Worm (Caenorhabditis elegans) whole organism, L4 larva: ENCODE results near the gene F09E5.7.
A peak's percentile ranks its signal among the peaks of the same experiment; 100 is the strongest.

Experiments
- F10B5.3 ChIP-seq: sonication (generic microtip); optimal IDR thresholded peaks from 2 replicates; lab custom pipeline; 2016; ENCODE audit warnings: mild to moderate bottlenecking, missing genetic modification characterization, missing compliant biosample characterization
- F49E8.2 ChIP-seq: sonication (generic microtip); optimal IDR thresholded peaks from 2 replicates; lab custom pipeline; 2016; ENCODE audit warnings: missing compliant biosample characterization, mild to moderate bottlenecking, missing genetic modification characterization, borderline replicate concordance
- R02D3.7 ChIP-seq: fragments of 150-350 bp; sonication (generic microtip); optimal IDR thresholded peaks from 3 replicates; lab custom pipeline; 2014; ENCODE audit warnings: missing biosample characterization, missing genetic modification characterization
- ces-1 ChIP-seq: fragments of 150-350 bp; sonication (generic microtip); optimal IDR thresholded peaks from 4 replicates; lab custom pipeline; 2014; ENCODE audit warnings: missing biosample characterization, missing genetic modification reagents, missing genetic modification characterization
- daf-16 ChIP-seq, 3 experiments: sonication (generic microtip); optimal IDR thresholded peaks; 2 replicates each; lab custom pipeline; 2016 to 2017; ENCODE audit warnings: missing genetic modification characterization in 3 of 3, missing genetic modification reagents in 3 of 3, mild to moderate bottlenecking in 2 of 3, missing compliant biosample characterization in 2 of 3, missing biosample characterization in 1 of 3, moderate library complexity in 1 of 3
- jun-1 ChIP-seq: fragments of 150-350 bp; optimal IDR thresholded peaks from 2 replicates; lab custom pipeline; 2014; ENCODE audit warnings: missing biosample characterization, missing genetic modification reagents, missing genetic modification characterization
- lin-39 ChIP-seq: fragments of 150-350 bp; optimal IDR thresholded peaks from 2 replicates; lab custom pipeline; 2014; ENCODE audit warnings: missing biosample characterization, missing genetic modification reagents, missing genetic modification characterization
- madf-5 ChIP-seq, 2 experiments: fragments of 200-800 bp; sonication (Bioruptor generic); IDR thresholded peaks; 2 replicates each; pipeline ENCODE4 v1.3.6; 2022; ENCODE audit warnings: missing compliant biosample characterization in 2 of 2, missing genetic modification characterization in 2 of 2
- nhr-10 ChIP-seq: fragments of 150-350 bp; optimal IDR thresholded peaks from 2 replicates; lab custom pipeline; 2014; ENCODE audit warnings: missing biosample characterization, missing genetic modification characterization
- skn-1 ChIP-seq: fragments of 150-350 bp; optimal IDR thresholded peaks from 2 replicates; lab custom pipeline; 2014; ENCODE audit warnings: missing biosample characterization, missing genetic modification characterization
- snpc-4 ChIP-seq: fragments of 150-350 bp; optimal IDR thresholded peaks from 2 replicates; lab custom pipeline; 2014; ENCODE audit warnings: missing biosample characterization, missing genetic modification characterization
- unc-39 ChIP-seq: sonication (generic microtip); optimal IDR thresholded peaks from 2 replicates; lab custom pipeline; 2017; ENCODE audit warnings: missing biosample characterization, missing genetic modification characterization
- unc-62 ChIP-seq, 3 experiments: fragments of 150-350 bp in 1 of 3; sonication (generic microtip); optimal IDR thresholded peaks in 2 of 3; peaks in 1 of 3; 1 replicate in 1 of 3; 2 replicates in 2 of 3; lab custom pipeline; 2014 to 2017; ENCODE audit warnings: missing biosample characterization in 3 of 3, missing genetic modification characterization in 3 of 3, missing genetic modification reagents in 3 of 3, missing genotype in 1 of 3
- zag-1 ChIP-seq: fragments of 150-350 bp; optimal IDR thresholded peaks from 2 replicates; lab custom pipeline; 2014; ENCODE audit warnings: missing biosample characterization, missing genetic modification characterization

- TF ChIP-seq zag-1 (tag; lab: Kevin White, UChicago), result no peak
- TF ChIP-seq ces-1 (GFP tag; lab: Kevin White, UChicago), result no peak
- TF ChIP-seq unc-62 (GFP tag; optimal IDR thresholded peaks at IDR 0.05 in 1 of 2; lab: Kevin White, UChicago), result no peak
- no peak for TF ChIP-seq unc-62 (tag; optimal IDR thresholded peaks at IDR 0.05; lab: Kevin White, UChicago)
- TF ChIP-seq skn-1 (tag; lab: Kevin White, UChicago), result no peak
- TF ChIP-seq F49E8.2 (tag; lab: Kevin White, UChicago), result no peak
- TF ChIP-seq nhr-10 (tag; lab: Kevin White, UChicago), result no peak
- no peak for TF ChIP-seq jun-1 (tag; lab: Kevin White, UChicago)
- TF ChIP-seq lin-39 (tag; lab: Kevin White, UChicago), result no peak
- no peak for TF ChIP-seq unc-39 (tag; lab: Kevin White, UChicago)
- TF ChIP-seq daf-16 (GFP tag; optimal IDR thresholded peaks at IDR 0.05; lab: Kevin White, UChicago), result no peak
- TF ChIP-seq daf-16 (tag; optimal IDR thresholded peaks at IDR 0.05; lab: Kevin White, UChicago), result peak; percentile 58
- TF ChIP-seq madf-5 (GFP tag; IDR thresholded peaks at IDR 0.05; lab: Robert Waterston, UW), result no peak
- no peak for TF ChIP-seq snpc-4 (tag; lab: Kevin White, UChicago)
- TF ChIP-seq R02D3.7, result no peak
- no peak for TF ChIP-seq F10B5.3 (tag; lab: Kevin White, UChicago)
Measured at ce11 chrII:5326024-5326627, 25.8 kb upstream of the F09E5.7 start.
